Fruit fly (Drosophila melanogaster) whole organism, prepupa: ENCODE data around the gene tyn.
A peak's percentile ranks its signal among the peaks of the same experiment; 100 is the strongest.

Source experiments
- Blimp-1 ChIP-seq: fragments of 200-800 bp; sonication (Bioruptor generic); optimal IDR thresholded peaks from 3 replicates; lab custom pipeline; 2017; ENCODE audit warnings: missing biosample characterization, missing genetic modification characterization, mild to moderate bottlenecking, moderate library complexity, missing genetic modification reagents
- CG10631 ChIP-seq: fragments of 200-800 bp; sonication (Bioruptor generic); optimal IDR thresholded peaks from 2 replicates; lab custom pipeline; 2016; ENCODE audit warnings: missing biosample characterization, missing genetic modification characterization
- CG10669 ChIP-seq: fragments of 200-800 bp; sonication (Bioruptor generic); optimal IDR thresholded peaks from 3 replicates; lab custom pipeline; 2018; ENCODE audit warnings: missing biosample characterization, mild to moderate bottlenecking, missing genetic modification characterization, moderate library complexity
- CG11294 ChIP-seq: fragments of 200-800 bp; sonication (Bioruptor generic); IDR thresholded peaks from 2 replicates; pipeline ENCODE4 v1.3.6; 2022; ENCODE audit warnings: missing biosample characterization, missing genetic modification characterization
- CG11902 ChIP-seq: fragments of 200-800 bp; sonication (Bioruptor generic); optimal IDR thresholded peaks from 3 replicates; lab custom pipeline; 2016; ENCODE audit warnings: missing biosample characterization, missing genetic modification characterization
- CG1621 ChIP-seq: fragments of 200-800 bp; sonication (Bioruptor generic); optimal IDR thresholded peaks from 3 replicates; lab custom pipeline; 2018; ENCODE audit warnings: missing biosample characterization, mild to moderate bottlenecking, missing genetic modification characterization
- CG3032 ChIP-seq: fragments of 200-800 bp; optimal IDR thresholded peaks from 2 replicates; lab custom pipeline; 2019; ENCODE audit warnings: missing biosample characterization, mild to moderate bottlenecking, missing genetic modification characterization, moderate library complexity
- CG31627 ChIP-seq: fragments of 200-800 bp; sonication (Bioruptor generic); optimal IDR thresholded peaks from 3 replicates; lab custom pipeline; 2016; ENCODE audit warnings: missing biosample characterization, missing genetic modification characterization
- CG32006 ChIP-seq: fragments of 200-800 bp; sonication (Bioruptor generic); optimal IDR thresholded peaks from 3 replicates; lab custom pipeline; 2017; ENCODE audit warnings: missing biosample characterization, mild to moderate bottlenecking, missing genetic modification characterization
- CG3919 ChIP-seq: fragments of 200-800 bp; sonication (Bioruptor generic); optimal IDR thresholded peaks from 3 replicates; lab custom pipeline; 2016; ENCODE audit warnings: missing biosample characterization, missing genetic modification characterization
- CG6163 ChIP-seq: fragments of 200-800 bp; sonication (Bioruptor generic); IDR thresholded peaks from 3 replicates; pipeline ENCODE4 v1.3.6; 2022; ENCODE audit warnings: missing biosample characterization, missing genetic modification characterization
- CG6792 ChIP-seq: fragments of 200-800 bp; sonication (Bioruptor generic); optimal IDR thresholded peaks from 3 replicates; lab custom pipeline; 2016; ENCODE audit warnings: missing biosample characterization, missing genetic modification characterization
- CG8119 ChIP-seq: fragments of 200-800 bp; sonication (Bioruptor generic); IDR thresholded peaks from 3 replicates; pipeline ENCODE4 v1.3.6; 2022; ENCODE audit warnings: missing biosample characterization, missing genetic modification characterization
- CG8319 ChIP-seq: fragments of 200-800 bp; sonication (Bioruptor generic); optimal IDR thresholded peaks from 3 replicates; lab custom pipeline; 2016; ENCODE audit warnings: missing biosample characterization, missing genetic modification characterization
- CG8632 ChIP-seq: fragments of 200-800 bp; sonication (Bioruptor generic); optimal IDR thresholded peaks from 3 replicates; lab custom pipeline; 2016; ENCODE audit warnings: missing biosample characterization, missing genetic modification characterization
- CG9139 ChIP-seq: fragments of 200-800 bp; sonication (Bioruptor generic); optimal IDR thresholded peaks from 3 replicates; lab custom pipeline; 2017; ENCODE audit warnings: missing biosample characterization, mild to moderate bottlenecking, missing genetic modification characterization
- Eip78C ChIP-seq: fragments of 200-800 bp; sonication (Bioruptor generic); peaks from one replicate; lab custom pipeline; 2016; ENCODE audit warnings: missing biosample characterization, missing genetic modification characterization
- Ets21C ChIP-seq: fragments of 200-800 bp; sonication (Bioruptor generic); optimal IDR thresholded peaks from 3 replicates; lab custom pipeline; 2016; ENCODE audit warnings: missing biosample characterization, missing genetic modification characterization
- Ets96B ChIP-seq: fragments of 200-800 bp; optimal IDR thresholded peaks from 2 replicates; lab custom pipeline; 2019; ENCODE audit warnings: missing biosample characterization, mild to moderate bottlenecking, missing genetic modification characterization, moderate library complexity
- Gug ChIP-seq: fragments of 200-800 bp; sonication (Bioruptor generic); IDR thresholded peaks from 2 replicates; pipeline ENCODE4 v1.3.6; 2022; ENCODE audit warnings: missing biosample characterization, missing genetic modification characterization
- Hr38 ChIP-seq: sonication (Bioruptor generic); optimal IDR thresholded peaks from 2 replicates; lab custom pipeline; 2016; ENCODE audit warnings: missing biosample characterization, missing genetic modification characterization
- Hr39 ChIP-seq: fragments of 200-800 bp; sonication (Bioruptor generic); optimal IDR thresholded peaks from 2 replicates; lab custom pipeline; 2016; ENCODE audit warnings: missing biosample characterization, missing genetic modification characterization
- Hr4 ChIP-seq: fragments of 200-800 bp; sonication (Bioruptor generic); optimal IDR thresholded peaks from 3 replicates; lab custom pipeline; 2016; ENCODE audit warnings: missing biosample characterization, missing genetic modification characterization
- Lpt ChIP-seq: fragments of 200-800 bp; sonication (Bioruptor generic); optimal IDR thresholded peaks from 3 replicates; lab custom pipeline; 2016; ENCODE audit warnings: missing biosample characterization, missing genetic modification characterization
- OdsH ChIP-seq: fragments of 200-800 bp; sonication (Bioruptor generic); optimal IDR thresholded peaks from 3 replicates; lab custom pipeline; 2016; ENCODE audit warnings: missing biosample characterization, missing genetic modification characterization
- Smox ChIP-seq: fragments of 200-800 bp; sonication (Bioruptor generic); optimal IDR thresholded peaks from 3 replicates; lab custom pipeline; 2016; ENCODE audit warnings: missing biosample characterization, missing genetic modification characterization
- Sox14 ChIP-seq: fragments of 200-800 bp; sonication (Bioruptor generic); optimal IDR thresholded peaks from 3 replicates; lab custom pipeline; 2016; ENCODE audit warnings: missing biosample characterization, missing genetic modification characterization
- Sox15 ChIP-seq: fragments of 200-800 bp; sonication (Bioruptor generic); optimal IDR thresholded peaks from 3 replicates; lab custom pipeline; 2016; ENCODE audit warnings: missing biosample characterization, missing genetic modification characterization
- dsx ChIP-seq: fragments of 200-800 bp; optimal IDR thresholded peaks from 3 replicates; lab custom pipeline; 2019; ENCODE audit warnings: missing biosample characterization, mild to moderate bottlenecking, missing genetic modification characterization, moderate library complexity; ENCODE audit not compliant: poor library complexity, severe bottlenecking
- eg ChIP-seq: fragments of 200-800 bp; sonication (Bioruptor generic); IDR thresholded peaks from 3 replicates; pipeline ENCODE4 v1.3.6; 2022; ENCODE audit warnings: missing biosample characterization, missing genetic modification characterization
- esn ChIP-seq: fragments of 200-800 bp; sonication (Bioruptor generic); optimal IDR thresholded peaks from 2 replicates; lab custom pipeline; 2016; ENCODE audit warnings: missing biosample characterization, mild to moderate bottlenecking, missing genetic modification characterization, moderate library complexity
- fd59A ChIP-seq: fragments of 200-800 bp; sonication (Bioruptor generic); optimal IDR thresholded peaks from 2 replicates; lab custom pipeline; 2017; ENCODE audit warnings: missing biosample characterization, mild to moderate bottlenecking, missing genetic modification characterization, missing genetic modification reagents
- fd85E ChIP-seq: fragments of 200-800 bp; sonication (Bioruptor generic); optimal IDR thresholded peaks from 3 replicates; lab custom pipeline; 2016; ENCODE audit warnings: missing biosample characterization, missing genetic modification characterization
- fkh ChIP-seq: fragments of 200-800 bp; sonication (Bioruptor generic); optimal IDR thresholded peaks from 3 replicates; lab custom pipeline; 2017; ENCODE audit warnings: missing biosample characterization, mild to moderate bottlenecking, missing genetic modification characterization, moderate library complexity
- lz ChIP-seq: fragments of 200-800 bp; sonication (Bioruptor generic); optimal IDR thresholded peaks from 3 replicates; lab custom pipeline; 2016; ENCODE audit warnings: missing biosample characterization, missing genetic modification characterization
- net ChIP-seq: fragments of 200-800 bp; sonication (Bioruptor generic); optimal IDR thresholded peaks from 3 replicates; lab custom pipeline; 2016; ENCODE audit warnings: missing biosample characterization, missing genetic modification characterization
- ss ChIP-seq, 2 experiments: fragments of 200-800 bp; sonication (Bioruptor generic); optimal IDR thresholded peaks; 2 replicates in 1 of 2; 3 replicates in 1 of 2; lab custom pipeline; 2017 to 2018; ENCODE audit warnings: mild to moderate bottlenecking in 2 of 2, missing biosample characterization in 2 of 2, missing genetic modification characterization in 2 of 2, moderate library complexity in 1 of 2
- svp ChIP-seq: fragments of 200-800 bp; sonication (Bioruptor generic); peaks from one replicate; lab custom pipeline; 2016; ENCODE audit warnings: missing biosample characterization, missing genetic modification characterization
- topi ChIP-seq: fragments of 200-800 bp; sonication (Bioruptor generic); optimal IDR thresholded peaks from 3 replicates; lab custom pipeline; 2016; ENCODE audit warnings: missing biosample characterization, missing genetic modification characterization

Gene tyn

DNA sequence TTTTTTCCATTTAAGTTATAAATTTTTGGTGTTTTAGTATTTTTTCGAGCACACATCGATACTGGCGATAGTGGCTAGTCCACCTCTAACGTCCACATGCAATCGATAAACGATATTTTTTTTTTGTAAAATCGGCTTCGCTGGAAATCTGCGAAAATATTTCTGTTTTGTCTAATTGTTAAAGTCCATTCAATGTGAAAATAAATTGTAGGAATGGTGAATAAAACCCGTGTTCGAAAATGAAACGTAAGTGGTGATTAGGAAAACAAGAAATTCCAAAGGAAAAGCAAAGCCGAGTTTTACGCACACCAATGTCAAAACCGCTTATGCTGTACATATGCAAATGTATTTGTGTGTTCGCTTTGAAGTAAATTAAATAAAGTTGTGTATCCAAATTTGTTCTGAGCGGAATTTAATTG, 12.8 kb upstream of the tyn start, which contains the start of gene RhoGAP1A:
Gene RhoGAP1A (plus strand): TSS at position 100 of the 419 bp plus-strand sequence.
- no peak for TF ChIP-seq Hr39 (GFP tag; lab: Kevin White, UChicago)
- TF ChIP-seq Eip78C (GFP tag; lab: Kevin White, UChicago): peak; percentile 53
- TF ChIP-seq esn: peak; percentile 4
- peak; percentile 4 for TF ChIP-seq CG31627 (GFP tag; lab: Kevin White, UChicago)

- TF ChIP-seq Eip78C (GFP tag; lab: Kevin White, UChicago): peak; percentile 6
- TF ChIP-seq CG8119: no peak
Measured at dm6 chrX:130555-130954, 9.6 kb upstream of the tyn start.

DNA sequence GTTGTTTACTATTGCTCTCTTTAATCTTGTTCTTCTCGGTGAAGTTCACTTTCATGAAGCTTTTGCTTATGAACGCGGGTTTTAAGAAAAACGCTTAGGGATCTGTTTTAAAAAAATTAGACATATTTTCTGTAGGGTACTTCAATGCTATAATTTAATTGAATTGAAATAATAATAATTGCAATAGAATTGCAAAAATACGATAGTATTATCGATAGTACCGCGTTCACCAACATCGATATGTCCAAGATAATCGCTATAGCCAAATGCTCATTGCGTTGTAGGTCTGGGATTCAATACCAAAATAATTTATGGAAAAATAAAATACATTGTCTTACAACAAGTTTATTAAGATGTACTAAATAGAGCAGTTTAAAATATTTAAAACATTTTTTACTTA, 1.8 kb downstream of the tyn start:
- no peak for TF ChIP-seq CG10669 (GFP tag; lab: Kevin White, UChicago)
- TF ChIP-seq CG31627 (GFP tag; lab: Kevin White, UChicago): no peak
- no peak for TF ChIP-seq Hr4 (GFP tag; lab: Kevin White, UChicago)
- TF ChIP-seq Hr39 (GFP tag; lab: Kevin White, UChicago): no peak
- TF ChIP-seq Lpt: no peak
- no peak for TF ChIP-seq CG6792
- peak; percentile 86 for TF ChIP-seq Eip78C (GFP tag; lab: Kevin White, UChicago)
- peak; percentile 10 for TF ChIP-seq lz (GFP tag; lab: Kevin White, UChicago)
- TF ChIP-seq CG9139: no peak
- no peak for TF ChIP-seq fd59A (GFP tag; lab: Kevin White, UChicago)
- TF ChIP-seq Blimp-1 (GFP tag; lab: Kevin White, UChicago): no peak
- TF ChIP-seq Ets96B: no peak
- no peak for TF ChIP-seq svp (GFP tag; lab: Kevin White, UChicago)
- no peak for TF ChIP-seq CG10631 (GFP tag; lab: Kevin White, UChicago)
- no peak for TF ChIP-seq CG11902 (GFP tag; lab: Kevin White, UChicago)
- no peak for TF ChIP-seq CG8632 (GFP tag; lab: Kevin White, UChicago)
- no peak for TF ChIP-seq OdsH (GFP tag; lab: Kevin White, UChicago)
- TF ChIP-seq Smox (GFP tag; lab: Kevin White, UChicago): no peak
- TF ChIP-seq CG3032 (tag; lab: Kevin White, UChicago): no peak
- TF ChIP-seq Ets21C (GFP tag; lab: Kevin White, UChicago): no peak
- no peak for TF ChIP-seq ss (GFP tag; optimal IDR thresholded peaks at IDR 0.05; lab: Kevin White, UChicago)
- no peak for TF ChIP-seq net (GFP tag; lab: Kevin White, UChicago)
- TF ChIP-seq Gug (GFP tag; lab: Robert Waterston, UW): no peak
- no peak for TF ChIP-seq dsx
- TF ChIP-seq CG3919 (GFP tag; lab: Kevin White, UChicago): no peak
- TF ChIP-seq Sox14 (GFP tag; lab: Kevin White, UChicago): peak; percentile 2
- TF ChIP-seq fkh (GFP tag; lab: Kevin White, UChicago): peak; percentile 37
- TF ChIP-seq esn: peak; percentile 1
- TF ChIP-seq CG8319 (GFP tag; lab: Kevin White, UChicago): no peak
- TF ChIP-seq eg (GFP tag; lab: Robert Waterston, UW): no peak
- TF ChIP-seq CG8119: no peak
- no peak for TF ChIP-seq Hr38
- TF ChIP-seq Sox15 (GFP tag; lab: Kevin White, UChicago): no peak
- no peak for TF ChIP-seq fd85E
- no peak for TF ChIP-seq CG6163 (GFP tag; lab: Robert Waterston, UW)
- TF ChIP-seq topi (GFP tag; lab: Kevin White, UChicago): no peak

DNA sequence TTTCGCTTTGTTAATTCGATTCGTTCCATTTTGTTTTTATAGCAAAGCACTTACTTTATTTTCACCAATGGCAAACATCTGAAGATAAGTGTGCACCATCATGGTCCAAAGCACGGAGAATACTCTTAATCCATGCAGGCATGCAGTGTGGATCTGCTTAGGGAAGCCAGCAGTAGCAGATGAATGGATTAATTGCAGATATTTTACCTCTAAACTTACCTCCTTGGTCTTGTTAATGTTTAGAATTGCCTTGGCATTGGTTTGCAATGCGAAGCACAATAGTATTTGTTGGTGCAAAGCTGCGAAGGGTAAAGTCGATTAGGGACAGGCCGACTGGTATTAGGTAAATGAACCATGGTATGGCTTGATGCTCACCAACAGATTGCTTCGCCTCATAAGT, 5.0 kb downstream of the tyn start:
- TF ChIP-seq dsx (no peak), CG9139 (no peak), CG1621 (tag; lab: Kevin White, UChicago) (no peak), Hr39 (GFP tag; lab: Kevin White, UChicago) (no peak), CG11294 (GFP tag; lab: Robert Waterston, UW) (no peak), CG32006 (GFP tag; lab: Kevin White, UChicago) (no peak)
